Worm (Caenorhabditis elegans) whole organism, midembryonic: ENCODE data around the gene paqr-2.

Experiments used
- T22C8.4 ChIP-seq: fragments of 200-800 bp; sonication (Bioruptor generic); IDR thresholded peaks from 2 replicates; pipeline ENCODE4 v1.3.6; 2022; ENCODE audit warnings: missing genetic modification characterization, missing compliant biosample characterization
- ref-1 ChIP-seq: fragments of 200-800 bp; sonication (Bioruptor generic); conservative IDR thresholded peaks from 2 replicates; pipeline ENCODE4 v1.3.6; 2022; ENCODE audit warnings: missing genetic modification reagents, missing genetic modification characterization, missing compliant biosample characterization
- ztf-23 ChIP-seq: fragments of 200-800 bp; sonication (Bioruptor generic); IDR thresholded peaks from 2 replicates; pipeline ENCODE4 v1.3.6; 2022; ENCODE audit warnings: missing genetic modification reagents, missing genetic modification characterization, missing compliant biosample characterization

DNA sequence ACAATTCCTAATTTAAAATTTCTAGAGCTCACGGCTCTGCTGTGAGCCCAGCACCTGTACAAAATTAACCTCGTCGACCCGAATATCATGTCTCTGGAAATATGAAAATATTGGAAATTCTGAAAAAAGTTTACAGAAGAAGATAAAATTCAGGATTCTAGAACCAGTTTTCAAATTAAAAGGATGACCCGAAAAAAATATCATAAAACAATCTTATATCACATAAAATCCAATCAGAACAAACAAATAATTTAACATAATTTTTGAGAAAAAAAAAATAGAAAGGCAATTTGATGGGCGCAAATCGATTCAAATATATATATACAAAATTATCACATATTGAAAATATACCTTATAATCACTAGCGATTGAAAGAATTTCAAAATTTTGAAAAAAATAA lies 5.6 kb upstream of the paqr-2 start, which contains the start of gene Y32H12A.7:
- TF ChIP-seq T22C8.4 (GFP tag; lab: Robert Waterston, UW) = no peak
- no peak for TF ChIP-seq ztf-23 (GFP tag; lab: Robert Waterston, UW)
- TF ChIP-seq ref-1 (GFP tag; lab: Robert Waterston, UW) = no peak
